Fruit fly (Drosophila melanogaster) whole organism, embryonic: Measurements from ENCODE around the gene Acp32CD.

ENCODE experiments used
- Abd-B ChIP-seq: fragments of 200-800 bp; sonication (Bioruptor generic); optimal IDR thresholded peaks from 2 replicates; lab custom pipeline; 2018; ENCODE audit warnings: missing biosample characterization, mild to moderate bottlenecking, missing genetic modification characterization, moderate library complexity
- Blimp-1 ChIP-seq: fragments of 200-800 bp; sonication (Bioruptor generic); optimal IDR thresholded peaks from 3 replicates; lab custom pipeline; 2018; ENCODE audit warnings: missing biosample characterization, missing genetic modification characterization, mild to moderate bottlenecking, moderate library complexity, missing genetic modification reagents
- CG10321 ChIP-seq: fragments of 200-800 bp; sonication (Bioruptor generic); IDR thresholded peaks from 2 replicates; pipeline ENCODE4 v1.3.6; 2022; ENCODE audit warnings: missing biosample characterization, missing genetic modification characterization
- CG11398 ChIP-seq: fragments of 200-800 bp; sonication (Bioruptor generic); optimal IDR thresholded peaks from 2 replicates; lab custom pipeline; 2016; ENCODE audit warnings: missing biosample characterization, missing genetic modification characterization
- CG11696 ChIP-seq: fragments of 200-800 bp; sonication (Bioruptor generic); IDR thresholded peaks from 2 replicates; pipeline ENCODE4 v1.3.6; 2022; ENCODE audit warnings: missing biosample characterization, missing genetic modification characterization
- CG12071 ChIP-seq: fragments of 200-800 bp; sonication (Bioruptor generic); optimal IDR thresholded peaks from 3 replicates; lab custom pipeline; 2018; ENCODE audit warnings: missing biosample characterization, mild to moderate bottlenecking, missing genetic modification characterization
- CG12219 ChIP-seq: fragments of 200-800 bp; sonication (Bioruptor generic); optimal IDR thresholded peaks from 3 replicates; lab custom pipeline; 2018; ENCODE audit warnings: missing biosample characterization, mild to moderate bottlenecking, missing genetic modification characterization
- CG12299 ChIP-seq: fragments of 200-800 bp; sonication (Bioruptor generic); optimal IDR thresholded peaks from 2 replicates; lab custom pipeline; 2018; ENCODE audit warnings: missing biosample characterization, mild to moderate bottlenecking, missing genetic modification characterization
- CG14050 ChIP-seq: fragments of 200-800 bp; sonication (Bioruptor generic); IDR thresholded peaks from 3 replicates; pipeline ENCODE4 v1.3.6; 2022; ENCODE audit warnings: missing biosample characterization, missing genetic modification characterization
- CG15073 ChIP-seq: fragments of 200-800 bp; sonication (Bioruptor generic); optimal IDR thresholded peaks from 2 replicates; lab custom pipeline; 2016; ENCODE audit warnings: missing biosample characterization, missing genetic modification characterization
- CG17361 ChIP-seq: fragments of 200-800 bp; sonication (Bioruptor generic); IDR thresholded peaks from 3 replicates; pipeline ENCODE4 v1.3.6; 2022; ENCODE audit warnings: missing biosample characterization, missing genetic modification characterization
- CG17612 ChIP-seq: fragments of 200-800 bp; sonication (Bioruptor generic); IDR thresholded peaks from 2 replicates; pipeline ENCODE4 v1.3.6; 2022; ENCODE audit warnings: missing biosample characterization, missing genetic modification characterization
- CG18476 ChIP-seq: fragments of 200-800 bp; sonication (Bioruptor generic); optimal IDR thresholded peaks from 2 replicates; lab custom pipeline; 2016; ENCODE audit warnings: missing biosample characterization, mild to moderate bottlenecking, missing genetic modification characterization
- CG18599 ChIP-seq: fragments of 200-800 bp; sonication (Bioruptor generic); optimal IDR thresholded peaks from 3 replicates; lab custom pipeline; 2017; ENCODE audit warnings: missing biosample characterization, missing genetic modification characterization, mild to moderate bottlenecking, moderate library complexity, missing genetic modification reagents
- CG18619 ChIP-seq: fragments of 200-800 bp; sonication (Bioruptor generic); optimal IDR thresholded peaks from 3 replicates; lab custom pipeline; 2017; ENCODE audit warnings: missing biosample characterization, mild to moderate bottlenecking, missing genetic modification characterization
- CG3065 ChIP-seq: fragments of 200-800 bp; sonication (Bioruptor generic); optimal IDR thresholded peaks from 2 replicates; lab custom pipeline; 2016; ENCODE audit warnings: missing biosample characterization, missing genetic modification characterization
- CG31365 ChIP-seq: fragments of 200-800 bp; sonication (Bioruptor generic); optimal IDR thresholded peaks from 2 replicates; lab custom pipeline; 2018; ENCODE audit warnings: missing biosample characterization, mild to moderate bottlenecking, missing genetic modification characterization
- CG32532 ChIP-seq: fragments of 200-800 bp; sonication (Bioruptor generic); IDR thresholded peaks from 2 replicates; pipeline ENCODE4 v1.3.6; 2022; ENCODE audit warnings: missing biosample characterization, missing genetic modification characterization
- CG33213 ChIP-seq: fragments of 200-800 bp; sonication (Bioruptor generic); optimal IDR thresholded peaks from 3 replicates; lab custom pipeline; 2016; ENCODE audit warnings: missing biosample characterization, missing genetic modification characterization
- CG33557 ChIP-seq: fragments of 200-800 bp; sonication (Bioruptor generic); optimal IDR thresholded peaks from 2 replicates; lab custom pipeline; 2019; ENCODE audit warnings: missing biosample characterization, mild to moderate bottlenecking, missing genetic modification characterization, moderate library complexity
- CG4617 ChIP-seq: fragments of 200-800 bp; sonication (Bioruptor generic); optimal IDR thresholded peaks from 3 replicates; lab custom pipeline; 2016; ENCODE audit warnings: missing biosample characterization, missing genetic modification characterization, borderline replicate concordance
- CG4854 ChIP-seq: fragments of 200-800 bp; sonication (Bioruptor generic); optimal IDR thresholded peaks from 2 replicates; lab custom pipeline; 2016; ENCODE audit warnings: missing biosample characterization, missing genetic modification characterization, inconsistent platforms
- CG6854 ChIP-seq: fragments of 200-800 bp; sonication (Bioruptor generic); optimal IDR thresholded peaks from 3 replicates; lab custom pipeline; 2017; ENCODE audit warnings: missing biosample characterization, mild to moderate bottlenecking, missing genetic modification characterization
- D19A ChIP-seq: fragments of 200-800 bp; optimal IDR thresholded peaks from 3 replicates; lab custom pipeline; 2019; ENCODE audit warnings: missing biosample characterization, mild to moderate bottlenecking, missing genetic modification characterization, moderate library complexity
- Doc2 ChIP-seq: fragments of 200-800 bp; sonication (Bioruptor generic); IDR thresholded peaks from 2 replicates; pipeline ENCODE4 v1.3.6; 2022; ENCODE audit warnings: missing biosample characterization, missing genetic modification characterization
- Dp ChIP-seq: fragments of 200-800 bp; sonication (Bioruptor generic); optimal IDR thresholded peaks from 2 replicates; lab custom pipeline; 2018; ENCODE audit warnings: missing biosample characterization, mild to moderate bottlenecking, missing genetic modification characterization, moderate library complexity
- Eip74EF ChIP-seq, 2 experiments: fragments of 200-800 bp in 1 of 2; fragments of >200 bp in 1 of 2; sonication (Bioruptor generic) in 1 of 2; optimal IDR thresholded peaks; 2 replicates each; lab custom pipeline; 2017 to 2019; ENCODE audit warnings: missing biosample characterization in 2 of 2, missing genetic modification characterization in 2 of 2, mild to moderate bottlenecking in 1 of 2, moderate library complexity in 1 of 2
- GATAe ChIP-seq: fragments of 200-800 bp; sonication (Bioruptor generic); conservative IDR thresholded peaks from 2 replicates; pipeline ENCODE4 v1.3.6; 2022; ENCODE audit warnings: missing biosample characterization, missing genetic modification characterization
- Lpt ChIP-seq: fragments of >200 bp; optimal IDR thresholded peaks from 2 replicates; lab custom pipeline; 2018; ENCODE audit warnings: missing biosample characterization, missing genetic modification characterization
- Meics ChIP-seq: fragments of 200-800 bp; sonication (Bioruptor generic); optimal IDR thresholded peaks from 2 replicates; lab custom pipeline; 2017; ENCODE audit warnings: missing biosample characterization, mild to moderate bottlenecking, missing genetic modification characterization
- Oli ChIP-seq: fragments of 200-800 bp; sonication (Bioruptor generic); optimal IDR thresholded peaks from 2 replicates; lab custom pipeline; 2018; ENCODE audit warnings: missing biosample characterization, mild to moderate bottlenecking, missing genetic modification characterization, moderate library complexity
- Xrp1 ChIP-seq: fragments of 200-800 bp; sonication (Bioruptor generic); IDR thresholded peaks from 2 replicates; pipeline ENCODE4 v1.3.6; 2022; ENCODE audit warnings: missing biosample characterization, missing genetic modification characterization
- YL-1 ChIP-seq: fragments of 200-800 bp; sonication (Bioruptor generic); optimal IDR thresholded peaks from 3 replicates; lab custom pipeline; 2017; ENCODE audit warnings: missing biosample characterization, mild to moderate bottlenecking, missing genetic modification characterization
- ato ChIP-seq: fragments of 200-800 bp; sonication (Bioruptor generic); IDR thresholded peaks from 2 replicates; pipeline ENCODE4 v1.3.6; 2022; ENCODE audit warnings: missing biosample characterization, missing genetic modification characterization; ENCODE audit not compliant: partially characterized antibody
- ftz-f1 ChIP-seq: fragments of 200-800 bp; sonication (Bioruptor generic); optimal IDR thresholded peaks from 2 replicates; lab custom pipeline; 2016; ENCODE audit warnings: missing biosample characterization, missing genetic modification characterization
- kay ChIP-seq: fragments of 200-800 bp; sonication (Bioruptor generic); optimal IDR thresholded peaks from 2 replicates; lab custom pipeline; 2016; ENCODE audit warnings: missing biosample characterization, missing genetic modification characterization
- lola ChIP-seq, 3 experiments: fragments of >200 bp in 2 of 3; fragments of 200-800 bp in 1 of 3; sonication (Bioruptor generic) in 1 of 3; optimal IDR thresholded peaks; 2 replicates each; lab custom pipeline; 2017 to 2019; ENCODE audit warnings: missing biosample characterization in 3 of 3, missing genetic modification characterization in 3 of 3, mild to moderate bottlenecking in 1 of 3, moderate library complexity in 1 of 3
- nau ChIP-seq: fragments of 200-800 bp; sonication (Bioruptor generic); optimal IDR thresholded peaks from 3 replicates; lab custom pipeline; 2017; ENCODE audit warnings: missing biosample characterization, mild to moderate bottlenecking, missing genetic modification characterization, missing genetic modification reagents
- nom ChIP-seq: fragments of 200-800 bp; sonication (Bioruptor generic); optimal IDR thresholded peaks from 2 replicates; lab custom pipeline; 2017; ENCODE audit warnings: missing biosample characterization, missing genetic modification characterization, mild to moderate bottlenecking, moderate library complexity, missing genetic modification reagents
- org-1 ChIP-seq: fragments of 200-800 bp; sonication (Bioruptor generic); optimal IDR thresholded peaks from 2 replicates; lab custom pipeline; 2017; ENCODE audit warnings: missing biosample characterization, missing genetic modification characterization
- p53 ChIP-seq: fragments of 200-800 bp; sonication (Bioruptor generic); optimal IDR thresholded peaks from 2 replicates; lab custom pipeline; 2016; ENCODE audit warnings: missing biosample characterization, missing genetic modification characterization
- phol ChIP-seq: fragments of 200-800 bp; sonication (Bioruptor generic); optimal IDR thresholded peaks from 3 replicates; lab custom pipeline; 2018; ENCODE audit warnings: missing biosample characterization, mild to moderate bottlenecking, missing genetic modification characterization, moderate library complexity
- pnt ChIP-seq: fragments of 200-800 bp; sonication (Bioruptor generic); optimal IDR thresholded peaks from 3 replicates; lab custom pipeline; 2016; ENCODE audit warnings: missing biosample characterization, missing genetic modification characterization
- pum ChIP-seq: fragments of 200-800 bp; sonication (Bioruptor generic); optimal IDR thresholded peaks from 2 replicates; lab custom pipeline; 2016; ENCODE audit warnings: missing biosample characterization, missing genetic modification characterization
- row ChIP-seq: fragments of 200-800 bp; sonication (Bioruptor generic); IDR thresholded peaks from 3 replicates; pipeline ENCODE4 v1.3.6; 2022; ENCODE audit warnings: missing biosample characterization, missing genetic modification characterization
- scrt ChIP-seq: fragments of 200-800 bp; sonication (Bioruptor generic); optimal IDR thresholded peaks from 2 replicates; lab custom pipeline; 2018; ENCODE audit warnings: missing biosample characterization, mild to moderate bottlenecking, missing genetic modification characterization, moderate library complexity
- seq ChIP-seq: fragments of 200-800 bp; sonication (Bioruptor generic); IDR thresholded peaks from 2 replicates; pipeline ENCODE4 v1.3.6; 2022; ENCODE audit warnings: missing biosample characterization, missing genetic modification characterization
- stwl ChIP-seq: fragments of 200-800 bp; sonication (Bioruptor generic); optimal IDR thresholded peaks from 3 replicates; lab custom pipeline; 2018; ENCODE audit warnings: missing biosample characterization, mild to moderate bottlenecking, missing genetic modification characterization, moderate library complexity

Acp32CD gene

dm6 chr2L:11003925-11004673 is 11.3 kb upstream of the Acp32CD start, which contains the start of gene RpL9:
Gene RpL9, minus strand, starts transcription at chr2L:11004189.
- TF ChIP-seq CG17612 (GFP tag; lab: Robert Waterston, UW) (no peak), nau (GFP tag; lab: Kevin White, UChicago) (peak; percentile 84), Blimp-1 (GFP tag; lab: Kevin White, UChicago) (no peak), seq (GFP tag; lab: Robert Waterston, UW) (peak; percentile 57; the same call in 1 of the 2 replicates), phol (tag; lab: Kevin White, UChicago) (peak; percentile 61), Meics (GFP tag; lab: Kevin White, UChicago) (peak; percentile 86), Dp (GFP tag; lab: Kevin White, UChicago) (peak; percentile 19), CG17361 (GFP tag; lab: Robert Waterston, UW) (peak; percentile 50; the same call in 2 of the 3 replicates), CG18476 (GFP tag; lab: Kevin White, UChicago) (no peak), Eip74EF (GFP tag; optimal IDR thresholded peaks at IDR 0.05; lab: Kevin White, UChicago) (no peak), CG4617 (peak; percentile 30), Abd-B (GFP tag; lab: Kevin White, UChicago) (no peak), Oli (no peak), lola (GFP tag; optimal IDR thresholded peaks at IDR 0.05; lab: Kevin White, UChicago) (peak in 1 of 3 experiments; percentile 7), CG11696 (GFP tag; lab: Robert Waterston, UW) (peak; percentile 53), CG15073 (GFP tag; lab: Kevin White, UChicago) (no peak), ftz-f1 (GFP tag; lab: Kevin White, UChicago) (no peak), YL-1 (GFP tag; lab: Kevin White, UChicago) (peak; percentile 96), CG33557 (peak; percentile 72), CG33213 (peak; percentile 75), Lpt (GFP tag; lab: Kevin White, UChicago) (no peak), CG10321 (GFP tag; lab: Robert Waterston, UW) (peak; percentile 57; the same call in 1 of the 2 replicates), CG3065 (no peak), row (peak; percentile 42; the same call in 2 of the 3 replicates), CG12299 (peak; percentile 78), stwl (tag; lab: Kevin White, UChicago) (peak; percentile 20), scrt (GFP tag; lab: Kevin White, UChicago) (peak; percentile 77), CG18599 (GFP tag; lab: Kevin White, UChicago) (no peak), CG18619 (GFP tag; lab: Kevin White, UChicago) (peak; percentile 69), org-1 (GFP tag; lab: Kevin White, UChicago) (peak; percentile 68), ato (GFP tag; lab: Robert Waterston, UW) (no peak), p53 (GFP tag; lab: Kevin White, UChicago) (peak; percentile 80), CG31365 (tag; lab: Kevin White, UChicago) (peak; percentile 80), CG6854 (GFP tag; lab: Kevin White, UChicago) (peak; percentile 84), Doc2 (GFP tag; lab: Robert Waterston, UW) (no peak), pum (peak; percentile 20), CG4854 (GFP tag; lab: Kevin White, UChicago) (peak; percentile 6), CG32532 (GFP tag; lab: Robert Waterston, UW) (peak; percentile 75), pnt (GFP tag; lab: Kevin White, UChicago) (no peak), CG12071 (GFP tag; lab: Kevin White, UChicago) (no peak), Xrp1 (GFP tag; lab: Robert Waterston, UW) (0 out of 2 replicates have a peak, but pooled peaks have one; percentile 6), D19A (tag; lab: Kevin White, UChicago) (no peak), nom (GFP tag; lab: Kevin White, UChicago) (peak; percentile 88), kay (no peak), CG14050 (GFP tag; lab: Robert Waterston, UW) (no peak; the same call in 1 of the 3 replicates), GATAe (GFP tag; lab: Robert Waterston, UW) (no peak), CG11398 (GFP tag; lab: Kevin White, UChicago) (peak; percentile 70), CG12219 (peak; percentile 84)
